Fruit fly (Drosophila melanogaster): ENCODE results near the gene stet.
A peak's percentile ranks its signal among the peaks of the same experiment; 100 is the strongest.

stet gene

dm6 chr3L:1464465-1464864 is 24.9 kb downstream of the stet start:
- TF ChIP-seq Sox15 (GFP tag; optimal IDR thresholded peaks at IDR 0.05), result peak; percentile 30
- TF ChIP-seq Ets21C (GFP tag; optimal IDR thresholded peaks at IDR 0.05), result peak; percentile 17
- peak; percentile 50 for TF ChIP-seq acj6 (GFP tag; optimal IDR thresholded peaks at IDR 0.05)
- TF ChIP-seq CG3032 (tag; optimal IDR thresholded peaks at IDR 0.05), result peak; percentile 46
- peak; percentile 65 for TF ChIP-seq esn (GFP tag; optimal IDR thresholded peaks at IDR 0.05)
- TF ChIP-seq CG6792 (GFP tag; optimal IDR thresholded peaks at IDR 0.05), result peak; percentile 48
- TF ChIP-seq net (GFP tag; optimal IDR thresholded peaks at IDR 0.05), result peak; percentile 71
- peak; percentile 13 to 46 for TF ChIP-seq ss (GFP tag; optimal IDR thresholded peaks at IDR 0.05)
- TF ChIP-seq CG6854 (GFP tag; optimal IDR thresholded peaks at IDR 0.05), result no peak
- peak; percentile 66 for TF ChIP-seq pdm3 (GFP tag; optimal IDR thresholded peaks at IDR 0.05)
- TF ChIP-seq CG4318 (GFP tag; optimal IDR thresholded peaks at IDR 0.05), result peak; percentile 60
- TF ChIP-seq Hr4 (GFP tag; optimal IDR thresholded peaks at IDR 0.05), result peak; percentile 81
- peak; percentile 47 for TF ChIP-seq CG10631 (GFP tag; optimal IDR thresholded peaks at IDR 0.05)
- TF ChIP-seq OdsH (GFP tag; optimal IDR thresholded peaks at IDR 0.05), result peak; percentile 67
- peak; percentile 38 for TF ChIP-seq lz (GFP tag; optimal IDR thresholded peaks at IDR 0.05)
- TF ChIP-seq CG31627 (GFP tag; optimal IDR thresholded peaks at IDR 0.05), result peak; percentile 46
- peak; percentile 72 for TF ChIP-seq svp (GFP tag)
- peak; percentile 58 for TF ChIP-seq Met (GFP tag; optimal IDR thresholded peaks at IDR 0.05)
- peak; percentile 52 for TF ChIP-seq Sox102F (GFP tag; optimal IDR thresholded peaks at IDR 0.05)
- peak; percentile 50 for TF ChIP-seq CG6276 (GFP tag; optimal IDR thresholded peaks at IDR 0.05)
- peak; percentile 62 for TF ChIP-seq Lpt (GFP tag; optimal IDR thresholded peaks at IDR 0.05)
- TF ChIP-seq achi (GFP tag; optimal IDR thresholded peaks at IDR 0.05), result peak; percentile 57
- peak; percentile 40; the same call in 1 of the 2 replicates for TF ChIP-seq CG11294 (GFP tag; IDR thresholded peaks at IDR 0.05)
- TF ChIP-seq CG7368 (GFP tag; optimal IDR thresholded peaks at IDR 0.05), result peak; percentile 5
- no peak for TF ChIP-seq fd85E (GFP tag; optimal IDR thresholded peaks at IDR 0.05)
- peak; percentile 20 for TF ChIP-seq CG6808 (GFP tag; optimal IDR thresholded peaks at IDR 0.05)
- TF ChIP-seq fd59A (GFP tag; optimal IDR thresholded peaks at IDR 0.05), result peak; percentile 5
- TF ChIP-seq cyc (GFP tag; optimal IDR thresholded peaks at IDR 0.05), result peak; percentile 40
- no peak for TF ChIP-seq CG16779 (tag; optimal IDR thresholded peaks at IDR 0.05)
- TF ChIP-seq dac (GFP tag; optimal IDR thresholded peaks at IDR 0.05), result peak; percentile 53
- peak; percentile 1 for TF ChIP-seq Ets96B (tag; optimal IDR thresholded peaks at IDR 0.05)
- TF ChIP-seq CG6163 (GFP tag; IDR thresholded peaks at IDR 0.05), result peak; percentile 32; the same call in 1 of the 3 replicates
- TF ChIP-seq eg (GFP tag; IDR thresholded peaks at IDR 0.05), result peak; percentile 55; the same call in 1 of the 3 replicates
- peak; percentile 47; the same call in 1 of the 2 replicates for TF ChIP-seq Gug (GFP tag; IDR thresholded peaks at IDR 0.05)
- no peak for TF ChIP-seq CG11902 (GFP tag; optimal IDR thresholded peaks at IDR 0.05)
- TF ChIP-seq Blimp-1 (GFP tag; optimal IDR thresholded peaks at IDR 0.05), result no peak
- peak; percentile 68 for TF ChIP-seq CG15336 (GFP tag; IDR thresholded peaks at IDR 0.05)
- TF ChIP-seq Hr39 (GFP tag; optimal IDR thresholded peaks at IDR 0.05), result peak; percentile 33
- no peak for TF ChIP-seq Eip93F (GFP tag; optimal IDR thresholded peaks at IDR 0.05)
- peak; percentile 48 for TF ChIP-seq Smox (GFP tag; optimal IDR thresholded peaks at IDR 0.05)
- no peak for TF ChIP-seq CG11762 (GFP tag; optimal IDR thresholded peaks at IDR 0.05; ENCODE audit: insufficient read depth)
- peak; percentile 44 for TF ChIP-seq CG34406 (GFP tag; optimal IDR thresholded peaks at IDR 0.05)
- peak; percentile 17 for TF ChIP-seq CG10669 (GFP tag; optimal IDR thresholded peaks at IDR 0.05)
- peak; percentile 42 for TF ChIP-seq Sox14 (GFP tag; optimal IDR thresholded peaks at IDR 0.05)
- no peak for TF ChIP-seq dsx (GFP tag; optimal IDR thresholded peaks at IDR 0.05; ENCODE audit: poor library complexity, severe bottlenecking)
- TF ChIP-seq Hr38 (GFP tag; optimal IDR thresholded peaks at IDR 0.05), result no peak
- TF ChIP-seq CG9139 (GFP tag; optimal IDR thresholded peaks at IDR 0.05), result no peak
- no peak for TF ChIP-seq spab (GFP tag; optimal IDR thresholded peaks at IDR 0.05)
- TF ChIP-seq CG8119 (GFP tag; IDR thresholded peaks at IDR 0.05), result peak; percentile 76
- peak; percentile 18 for TF ChIP-seq vri (GFP tag; optimal IDR thresholded peaks at IDR 0.05)
- peak; percentile 51 for TF ChIP-seq CG8632 (GFP tag; optimal IDR thresholded peaks at IDR 0.05)
- no peak for TF ChIP-seq CG8319 (GFP tag; optimal IDR thresholded peaks at IDR 0.05)
